Fruit fly (Drosophila melanogaster): Measurements from ENCODE around the gene eRF1.

eRF1 gene

dm6 chr3L:20401026-20401912 is 53.1 kb downstream of the eRF1 start, which contains the start of gene trbl (continued):
- TF ChIP-seq nom (GFP tag; optimal IDR thresholded peaks at IDR 0.05) (peak; percentile 58), abd-A (tag; optimal IDR thresholded peaks at IDR 0.05) (peak; percentile 2), CG10654 (GFP tag; optimal IDR thresholded peaks at IDR 0.05) (no peak), Blimp-1 (GFP tag; optimal IDR thresholded peaks at IDR 0.05) (no peak), Hr3 (GFP tag; optimal IDR thresholded peaks at IDR 0.05) (no peak), Lpt (GFP tag; optimal IDR thresholded peaks at IDR 0.05) (no peak), CG31224 (GFP tag; IDR thresholded peaks at IDR 0.05) (no peak), toy (GFP tag; IDR thresholded peaks at IDR 0.05) (no peak), fd3F (GFP tag; optimal IDR thresholded peaks at IDR 0.05) (no peak), CG14667 (GFP tag; IDR thresholded peaks at IDR 0.05) (no peak), grn (GFP tag; optimal IDR thresholded peaks at IDR 0.05) (no peak), pan (optimal IDR thresholded peaks at IDR 0.05) (no peak), pan (GFP tag; optimal IDR thresholded peaks at IDR 0.05 in 1 of 2, IDR thresholded peaks at IDR 0.05 in 1 of 2) (no peak), tio (GFP tag; optimal IDR thresholded peaks at IDR 0.05) (no peak), zen2 (GFP tag; IDR thresholded peaks at IDR 0.05; ENCODE audit: partially characterized antibody) (no peak; the same call in 2 of the 3 replicates), HLH3B (GFP tag; IDR thresholded peaks at IDR 0.05) (no peak), pb (GFP tag; optimal IDR thresholded peaks at IDR 0.05) (no peak), CG9727 (GFP tag; optimal IDR thresholded peaks at IDR 0.05) (no peak), CG1024 (GFP tag; IDR thresholded peaks at IDR 0.05) (no peak), CG8290 (GFP tag; optimal IDR thresholded peaks at IDR 0.05) (peak; percentile 43), CG8290 (tag; optimal IDR thresholded peaks at IDR 0.05) (peak; percentile 44 to 64), sens-2 (GFP tag; IDR thresholded peaks at IDR 0.05) (no peak), Usf (GFP tag; optimal IDR thresholded peaks at IDR 0.05) (no peak), CG7839 (tag; optimal IDR thresholded peaks at IDR 0.05) (peak; percentile 25), yki (optimal IDR thresholded peaks at IDR 0.05) (peak; percentile 92), ac (GFP tag; optimal IDR thresholded peaks at IDR 0.05) (peak; percentile 11), chn (GFP tag; optimal IDR thresholded peaks at IDR 0.05) (no peak), mirr (GFP tag; optimal IDR thresholded peaks at IDR 0.05) (peak; percentile 54), Hand (GFP tag; optimal IDR thresholded peaks at IDR 0.05) (peak; percentile 15), Nf-YC (tag; optimal IDR thresholded peaks at IDR 0.05) (peak; percentile 59), CG12104 (GFP tag; optimal IDR thresholded peaks at IDR 0.05) (no peak), CG18599 (GFP tag; optimal IDR thresholded peaks at IDR 0.05) (no peak), lov (optimal IDR thresholded peaks at IDR 0.05) (no peak), lov (GFP tag; IDR thresholded peaks at IDR 0.05) (0 out of 3 replicates have a peak, but pooled peaks have one; percentile 66), slbo (GFP tag; IDR thresholded peaks at IDR 0.05) (no peak), ttk (GFP tag; IDR thresholded peaks at IDR 0.05) (no peak), NfI (GFP tag; optimal IDR thresholded peaks at IDR 0.05) (no peak), CG17568 (GFP tag; optimal IDR thresholded peaks at IDR 0.05) (peak; percentile 18), z (GFP tag; IDR thresholded peaks at IDR 0.05) (peak; percentile 62; the same call in 1 of the 3 replicates), CG10147 (GFP tag; optimal IDR thresholded peaks at IDR 0.05) (no peak), Kr (GFP tag; optimal IDR thresholded peaks at IDR 0.05) (peak; percentile 13), crol (GFP tag; IDR thresholded peaks at IDR 0.05) (no peak), fu2 (GFP tag; optimal IDR thresholded peaks at IDR 0.05) (no peak), jumu (GFP tag; optimal IDR thresholded peaks at IDR 0.05) (no peak), Hey (tag; optimal IDR thresholded peaks at IDR 0.05) (no peak), psq (GFP tag; optimal IDR thresholded peaks at IDR 0.05) (peak; percentile 83), CG14014 (GFP tag; IDR thresholded peaks at IDR 0.05) (no peak), gro (GFP tag; optimal IDR thresholded peaks at IDR 0.05) (no peak), CG6813 (GFP tag; optimal IDR thresholded peaks at IDR 0.05) (no peak), az2 (GFP tag; optimal IDR thresholded peaks at IDR 0.05) (no peak), sisA (GFP tag; IDR thresholded peaks at IDR 0.05) (no peak; the same call in 1 of the 2 replicates)

Measured in whole organism, embryonic.